Worm (Caenorhabditis elegans): ENCODE results near the gene gpr-1.

DNA sequence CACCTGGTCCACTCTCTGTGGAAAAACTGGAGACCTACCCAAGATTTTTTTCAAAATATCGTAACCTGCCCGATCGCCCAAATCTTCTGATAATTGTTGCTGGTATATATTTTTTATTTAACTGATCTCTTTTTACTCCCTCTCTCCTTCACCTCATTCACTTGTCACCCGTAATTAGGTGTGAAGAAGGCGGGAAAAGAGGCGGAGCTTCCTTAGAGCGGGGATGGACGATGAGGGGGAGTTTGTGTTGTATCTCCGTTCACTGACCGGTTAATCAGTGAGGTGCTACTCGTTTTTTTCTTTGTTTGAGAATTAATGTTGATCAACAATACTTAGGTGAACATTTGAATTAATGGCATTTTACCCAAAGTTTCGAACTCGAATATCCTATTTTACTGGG lies 6.3 kb upstream of the gpr-1 start, which contains the start of gene ceh-16:
- TF ChIP-seq ets-7 (tag; optimal IDR thresholded peaks at IDR 0.05) (no peak), aly-1 (tag; optimal IDR thresholded peaks at IDR 0.05) (no peak), ama-1 (optimal IDR thresholded peaks at IDR 0.05) (no peak), F13C5.2 (tag; optimal IDR thresholded peaks at IDR 0.05) (no peak), scrt-1 (GFP tag; IDR thresholded peaks at IDR 0.05) (no peak), tbx-37 (GFP tag; conservative IDR thresholded peaks at IDR 0.05) (no peak), hmbx-1 (tag; optimal IDR thresholded peaks at IDR 0.05) (no peak), flt-1 (GFP tag; IDR thresholded peaks at IDR 0.05) (no peak), ceh-36 (tag; optimal IDR thresholded peaks at IDR 0.05) (no peak), B0310.2 (tag; optimal IDR thresholded peaks at IDR 0.05) (no peak)
